Worm (Caenorhabditis elegans) whole organism, midembryonic: ENCODE measurements around the gene cyp-25A2.
"Not testable (repeated sequence)": the region's sequence is repeated elsewhere in the genome, so short reads cannot be mapped to it uniquely, and the experiment has no call there.

Experiments
- T22C8.4 ChIP-seq: fragments of 200-800 bp; sonication (Bioruptor generic); IDR thresholded peaks from 2 replicates; pipeline ENCODE4 v1.3.6; 2022; ENCODE audit warnings: missing genetic modification characterization, missing compliant biosample characterization
- cog-1 ChIP-seq: sonication (generic microtip); optimal IDR thresholded peaks from 2 replicates; lab custom pipeline; 2016; ENCODE audit warnings: missing genetic modification characterization, missing compliant biosample characterization
- flt-1 ChIP-seq: fragments of 200-800 bp; sonication (Bioruptor generic); IDR thresholded peaks from 2 replicates; pipeline ENCODE4 v1.3.6; 2022; ENCODE audit warnings: missing genetic modification characterization, missing compliant biosample characterization
- klf-2 ChIP-seq: fragments of 200-800 bp; sonication (Bioruptor generic); conservative IDR thresholded peaks from 2 replicates; pipeline ENCODE4 v1.3.6; 2022; ENCODE audit warnings: missing genetic modification reagents, missing genetic modification characterization, missing compliant biosample characterization

DNA sequence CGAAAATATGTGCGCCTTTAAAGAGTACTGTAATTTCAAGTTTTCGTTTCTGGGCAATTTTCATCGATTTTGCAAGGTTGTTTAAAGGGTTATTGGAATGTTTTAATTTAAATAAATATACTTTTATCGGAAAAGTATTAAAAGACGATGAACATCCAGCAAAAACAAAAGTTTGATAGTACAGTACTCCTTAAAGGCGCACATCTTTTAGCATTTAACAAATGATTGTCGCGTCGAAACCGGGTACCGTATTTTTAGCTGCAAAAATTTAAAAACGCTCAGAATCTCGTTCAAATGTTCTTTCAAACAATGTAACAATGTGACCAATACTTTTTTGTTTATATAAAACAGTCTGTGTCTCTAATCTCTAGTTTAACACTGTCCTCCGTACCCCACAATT is 5.3 kb downstream of the cyp-25A2 start, which contains the start of gene C36A4.11:
- TF ChIP-seq flt-1; cog-1; klf-2 (GFP tag; lab: Robert Waterston, UW); T22C8.4: not testable (repeated sequence)
